Worm (Caenorhabditis elegans): ENCODE measurements around the gene nlp-82.
A peak's percentile ranks its signal among the peaks of the same experiment; 100 is the strongest.

Gene nlp-82

ce11 chrII:9231240-9231639 lies 22.8 kb downstream of the nlp-82 start, which contains the start of gene gst-13 (continued):
- TF ChIP-seq mxl-2 (GFP tag; conservative IDR thresholded peaks at IDR 0.05) (no peak), pqm-1 (tag; optimal IDR thresholded peaks at IDR 0.05) (peak; percentile 92), ces-1 (GFP tag; optimal IDR thresholded peaks at IDR 0.05) (no peak), egl-27 (tag; optimal IDR thresholded peaks at IDR 0.05) (no peak), lin-1 (GFP tag; IDR thresholded peaks at IDR 0.05) (no peak), nhr-25 (tag; optimal IDR thresholded peaks at IDR 0.05; ENCODE audit: borderline replicate concordance, insufficient read depth) (no peak), lin-38 (GFP tag; IDR thresholded peaks at IDR 0.05) (no peak), daf-8 (GFP tag; IDR thresholded peaks at IDR 0.05) (no peak), fkh-10 (GFP tag; optimal IDR thresholded peaks at IDR 0.05) (no peak), fos-1 (tag; optimal IDR thresholded peaks at IDR 0.05) (no peak), cey-2 (tag; optimal IDR thresholded peaks at IDR 0.05; ENCODE audit: borderline replicate concordance, insufficient read depth) (no peak), nhr-10 (tag; optimal IDR thresholded peaks at IDR 0.05) (no peak), php-3 (GFP tag; IDR thresholded peaks at IDR 0.05) (peak; percentile 34; the same call in 1 of the 2 replicates), ceh-28 (tag; optimal IDR thresholded peaks at IDR 0.05) (no peak), madf-5 (GFP tag; IDR thresholded peaks at IDR 0.05) (no peak), nhr-102 (tag; optimal IDR thresholded peaks at IDR 0.05) (no peak), mxl-3 (GFP tag; optimal IDR thresholded peaks at IDR 0.05) (peak; percentile 86)

- no peak for TF ChIP-seq nhr-77 (tag; optimal IDR thresholded peaks at IDR 0.05)
- TF ChIP-seq nhr-111 (GFP tag; optimal IDR thresholded peaks at IDR 0.05) = no peak
- no peak for TF ChIP-seq ces-1 (GFP tag; optimal IDR thresholded peaks at IDR 0.05)
- TF ChIP-seq egl-43 (GFP tag; IDR thresholded peaks at IDR 0.05) = 0 out of 2 replicates have a peak, but pooled peaks have one; percentile 6
- peak; percentile 86 for TF ChIP-seq set-16 (GFP tag; IDR thresholded peaks at IDR 0.05)
- TF ChIP-seq tra-1 (GFP tag; IDR thresholded peaks at IDR 0.05) = no peak
- TF ChIP-seq snpc-4 (tag; optimal IDR thresholded peaks at IDR 0.05) = no peak
Observed at ce11 chrII:9227134-9227533, 27.0 kb downstream of the nlp-82 start, which contains the start of gene abu-14. TSS of gene abu-14 (minus strand) at chrII:9227214.

- TF ChIP-seq daf-12 (tag; optimal IDR thresholded peaks at IDR 0.05) (no peak), unc-39 (tag; optimal IDR thresholded peaks at IDR 0.05) (no peak), snpc-4 (tag; optimal IDR thresholded peaks at IDR 0.05) (no peak), lin-38 (GFP tag; IDR thresholded peaks at IDR 0.05) (0 out of 2 replicates have a peak, but pooled peaks have one; percentile 4)
Observed at ce11 chrII:9222969-9223368, 31.1 kb downstream of the nlp-82 start, which contains the start of gene ZK1067.3. TSS of gene ZK1067.3 (plus strand) at chrII:9223269.

- TF ChIP-seq F49E8.2 (tag; optimal IDR thresholded peaks at IDR 0.05; ENCODE audit: borderline replicate concordance) (peak; percentile 32), egl-43 (GFP tag; IDR thresholded peaks at IDR 0.05) (no peak), D1046.2 (GFP tag; IDR thresholded peaks at IDR 0.05) (no peak), unc-39 (tag; optimal IDR thresholded peaks at IDR 0.05) (no peak), lin-39 (tag; optimal IDR thresholded peaks at IDR 0.05) (no peak), unc-130 (GFP tag; optimal IDR thresholded peaks at IDR 0.05) (peak; percentile 35), unc-62 (GFP tag; optimal IDR thresholded peaks at IDR 0.05 in 1 of 2) (no peak), unc-62 (tag; optimal IDR thresholded peaks at IDR 0.05) (no peak), Y48G9A.11 (GFP tag; IDR thresholded peaks at IDR 0.05) (peak; percentile 69), nhr-76 (tag; optimal IDR thresholded peaks at IDR 0.05) (no peak), mes-2 (tag; optimal IDR thresholded peaks at IDR 0.05; ENCODE audit: poor library complexity, severe bottlenecking) (no peak), lin-1 (GFP tag; IDR thresholded peaks at IDR 0.05) (no peak), dmd-9 (GFP tag; IDR thresholded peaks at IDR 0.05) (no peak), pqm-1 (tag; optimal IDR thresholded peaks at IDR 0.05) (no peak), nhr-10 (tag; optimal IDR thresholded peaks at IDR 0.05) (no peak), F44E2.7 (GFP tag; IDR thresholded peaks at IDR 0.05) (no peak), tag-97 (GFP tag; IDR thresholded peaks at IDR 0.05) (no peak), Y105C5A.15 (GFP tag; IDR thresholded peaks at IDR 0.05) (no peak), daf-16 (GFP tag; optimal IDR thresholded peaks at IDR 0.05) (no peak), daf-16 (tag; optimal IDR thresholded peaks at IDR 0.05) (no peak), mxl-2 (GFP tag; conservative IDR thresholded peaks at IDR 0.05) (no peak), zfp-2 (tag; optimal IDR thresholded peaks at IDR 0.05) (no peak), hmg-1.1 (GFP tag; IDR thresholded peaks at IDR 0.05) (no peak), nhr-25 (tag; optimal IDR thresholded peaks at IDR 0.05; ENCODE audit: borderline replicate concordance, insufficient read depth) (no peak), dmd-6 (GFP tag; IDR thresholded peaks at IDR 0.05) (no peak), mxl-3 (GFP tag; optimal IDR thresholded peaks at IDR 0.05) (no peak), nhr-11 (tag; optimal IDR thresholded peaks at IDR 0.05) (no peak), set-16 (GFP tag; IDR thresholded peaks at IDR 0.05) (no peak)
Observed at ce11 chrII:9213055-9213708, 40.9 kb downstream of the nlp-82 start, which contains the start of gene znfx-1. TSS of gene znfx-1 (plus strand) at chrII:9213658.

All from whole organism, L4 larva.